Worm (Caenorhabditis elegans) whole organism, midembryonic: ENCODE data around the gene str-253.

ENCODE experiments used
- T22C8.4 ChIP-seq: fragments of 200-800 bp; sonication (Bioruptor generic); IDR thresholded peaks from 2 replicates; pipeline ENCODE4 v1.3.6; 2022; ENCODE audit warnings: missing genetic modification characterization, missing compliant biosample characterization
- cog-1 ChIP-seq: sonication (generic microtip); optimal IDR thresholded peaks from 2 replicates; lab custom pipeline; 2016; ENCODE audit warnings: missing genetic modification characterization, missing compliant biosample characterization
- flt-1 ChIP-seq: fragments of 200-800 bp; sonication (Bioruptor generic); IDR thresholded peaks from 2 replicates; pipeline ENCODE4 v1.3.6; 2022; ENCODE audit warnings: missing genetic modification characterization, missing compliant biosample characterization
- klf-2 ChIP-seq: fragments of 200-800 bp; sonication (Bioruptor generic); conservative IDR thresholded peaks from 2 replicates; pipeline ENCODE4 v1.3.6; 2022; ENCODE audit warnings: missing genetic modification reagents, missing genetic modification characterization, missing compliant biosample characterization
- med-1 ChIP-seq: sonication (generic microtip); optimal IDR thresholded peaks from 2 replicates; lab custom pipeline; 2017; ENCODE audit warnings: missing genetic modification characterization, mild to moderate bottlenecking, missing compliant biosample characterization, antibody characterized with exemption, missing genetic modification reagents; ENCODE audit not compliant: insufficient read depth
- ref-1 ChIP-seq: fragments of 200-800 bp; sonication (Bioruptor generic); conservative IDR thresholded peaks from 2 replicates; pipeline ENCODE4 v1.3.6; 2022; ENCODE audit warnings: missing genetic modification reagents, missing genetic modification characterization, missing compliant biosample characterization
- tab-1 ChIP-seq: fragments of 200-800 bp; sonication (Bioruptor generic); IDR thresholded peaks from 2 replicates; pipeline ENCODE4 v1.3.6; 2022; ENCODE audit warnings: missing genetic modification characterization, missing compliant biosample characterization
- ztf-23 ChIP-seq: fragments of 200-800 bp; sonication (Bioruptor generic); IDR thresholded peaks from 2 replicates; pipeline ENCODE4 v1.3.6; 2022; ENCODE audit warnings: missing genetic modification reagents, missing genetic modification characterization, missing compliant biosample characterization
- ztf-29 ChIP-seq: fragments of 200-800 bp; sonication (Bioruptor generic); IDR thresholded peaks from 2 replicates; pipeline ENCODE4 v1.3.6; 2022; ENCODE audit warnings: missing genetic modification reagents, missing genetic modification characterization, missing compliant biosample characterization

Gene str-253

ce11 chrV:2228781-2229180, 25.6 kb downstream of the str-253 start, which contains the start of gene nhr-126:
Gene nhr-126, plus strand, starts transcription at chrV:2229081.
- no peak for TF ChIP-seq ztf-23
- TF ChIP-seq ztf-29 (GFP tag; lab: Robert Waterston, UW): no peak
- no peak for TF ChIP-seq T22C8.4 (GFP tag; lab: Robert Waterston, UW)
- no peak for TF ChIP-seq klf-2 (GFP tag; lab: Robert Waterston, UW)
- no peak for TF ChIP-seq flt-1 (GFP tag; lab: Robert Waterston, UW)
- no peak for TF ChIP-seq cog-1 (tag; lab: Kevin White, UChicago)
- TF ChIP-seq ref-1 (GFP tag; lab: Robert Waterston, UW): no peak
- TF ChIP-seq tab-1 (GFP tag; lab: Robert Waterston, UW): no peak
- no peak for TF ChIP-seq med-1 (GFP tag; lab: Kevin White, UChicago)

DNA sequence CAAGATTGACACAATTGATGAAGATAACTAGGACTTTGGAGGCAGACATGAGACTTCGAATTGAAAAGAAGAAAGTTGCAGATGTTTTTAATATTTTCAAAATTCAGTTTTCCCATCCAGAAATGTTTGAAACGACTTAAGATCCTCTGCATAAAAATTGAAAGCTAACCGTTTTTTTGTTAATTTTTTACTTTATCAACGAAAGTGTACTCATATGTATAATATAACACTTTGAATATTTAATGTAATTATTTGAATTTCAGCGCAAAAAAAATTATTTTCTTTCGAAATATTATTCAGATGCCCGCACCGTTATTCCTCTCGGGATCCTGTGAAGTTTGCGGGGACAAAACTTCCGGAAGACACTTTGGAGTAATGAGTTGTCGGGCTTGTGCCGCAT, 27.5 kb downstream of the str-253 start, which contains the start of gene nhr-18:
nhr-18 (plus strand) TSS at position 301 of the 400 bp plus-strand sequence.
- no peak for TF ChIP-seq ref-1 (GFP tag; lab: Robert Waterston, UW)
- no peak for TF ChIP-seq flt-1 (GFP tag; lab: Robert Waterston, UW)
- no peak for TF ChIP-seq ztf-23
- no peak for TF ChIP-seq ztf-29 (GFP tag; lab: Robert Waterston, UW)
- TF ChIP-seq tab-1 (GFP tag; lab: Robert Waterston, UW): no peak
- no peak for TF ChIP-seq cog-1 (tag; lab: Kevin White, UChicago)
- no peak for TF ChIP-seq klf-2 (GFP tag; lab: Robert Waterston, UW)
- TF ChIP-seq T22C8.4 (GFP tag; lab: Robert Waterston, UW): no peak
- no peak for TF ChIP-seq med-1 (GFP tag; lab: Kevin White, UChicago)

- TF ChIP-seq T22C8.4 (GFP tag; lab: Robert Waterston, UW) (no peak), ztf-23 (no peak), cog-1 (tag; lab: Kevin White, UChicago) (no peak), med-1 (GFP tag; lab: Kevin White, UChicago) (no peak), tab-1 (GFP tag; lab: Robert Waterston, UW) (no peak), ztf-29 (GFP tag; lab: Robert Waterston, UW) (no peak), klf-2 (GFP tag; lab: Robert Waterston, UW) (no peak), ref-1 (GFP tag; lab: Robert Waterston, UW) (no peak), flt-1 (GFP tag; lab: Robert Waterston, UW) (no peak)
Measured at ce11 chrV:2225130-2225529, 29.3 kb downstream of the str-253 start, which contains the start of gene nhr-103. Gene nhr-103, plus strand, starts transcription at chrV:2225430.

- TF ChIP-seq ref-1 (GFP tag; lab: Robert Waterston, UW) (no peak), flt-1 (GFP tag; lab: Robert Waterston, UW) (no peak)
Measured at ce11 chrV:2221764-2222163, 32.6 kb downstream of the str-253 start, which contains the start of gene nhr-128. Gene nhr-128, plus strand, starts transcription at chrV:2222064.

- TF ChIP-seq ztf-29 (GFP tag; lab: Robert Waterston, UW) (no peak), ref-1 (GFP tag; lab: Robert Waterston, UW) (no peak), med-1 (GFP tag; lab: Kevin White, UChicago) (no peak), T22C8.4 (GFP tag; lab: Robert Waterston, UW) (no peak), klf-2 (GFP tag; lab: Robert Waterston, UW) (no peak), cog-1 (tag; lab: Kevin White, UChicago) (no peak), flt-1 (GFP tag; lab: Robert Waterston, UW) (no peak), ztf-23 (no peak), tab-1 (GFP tag; lab: Robert Waterston, UW) (no peak)
Measured at ce11 chrV:2218803-2219202, 35.6 kb downstream of the str-253 start, which contains the start of gene nhr-56. Gene nhr-56, plus strand, starts transcription at chrV:2219004.

DNA sequence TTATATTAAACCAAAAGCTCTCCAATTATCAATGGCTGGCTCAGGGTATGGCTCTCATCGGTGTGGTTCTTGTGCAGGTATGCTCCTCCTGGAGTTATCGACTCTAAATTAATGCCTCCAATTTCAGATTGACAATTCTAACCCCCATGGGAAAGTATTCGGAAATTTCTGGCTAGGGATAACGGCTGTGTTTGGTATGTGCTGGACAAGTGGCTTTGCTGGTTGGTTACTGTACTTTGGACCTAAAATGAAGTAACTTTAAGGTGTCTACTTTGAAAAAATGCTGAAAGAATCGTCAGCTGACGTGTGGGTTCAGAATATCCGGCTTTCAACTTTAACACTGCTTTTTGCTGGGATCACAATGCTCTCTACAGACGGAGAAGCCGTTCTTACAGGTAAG, 37.5 kb downstream of the str-253 start:
- TF ChIP-seq ztf-23 (no peak), ztf-29 (GFP tag; lab: Robert Waterston, UW) (no peak), cog-1 (tag; lab: Kevin White, UChicago) (no peak), tab-1 (GFP tag; lab: Robert Waterston, UW) (no peak), med-1 (GFP tag; lab: Kevin White, UChicago) (no peak), flt-1 (GFP tag; lab: Robert Waterston, UW) (no peak), ref-1 (GFP tag; lab: Robert Waterston, UW) (no peak), T22C8.4 (GFP tag; lab: Robert Waterston, UW) (no peak), klf-2 (GFP tag; lab: Robert Waterston, UW) (no peak)

ce11 chrV:2215352-2215751, 39.1 kb downstream of the str-253 start, which contains the start of gene nstp-8:
Gene nstp-8, plus strand, starts transcription at chrV:2215652.
- TF ChIP-seq ref-1 (GFP tag; lab: Robert Waterston, UW): no peak
- no peak for TF ChIP-seq ztf-23
- no peak for TF ChIP-seq med-1 (GFP tag; lab: Kevin White, UChicago)
- TF ChIP-seq flt-1 (GFP tag; lab: Robert Waterston, UW): no peak
- no peak for TF ChIP-seq T22C8.4 (GFP tag; lab: Robert Waterston, UW)
- no peak for TF ChIP-seq cog-1 (tag; lab: Kevin White, UChicago)
- no peak for TF ChIP-seq klf-2 (GFP tag; lab: Robert Waterston, UW)
- TF ChIP-seq ztf-29 (GFP tag; lab: Robert Waterston, UW): no peak
- TF ChIP-seq tab-1 (GFP tag; lab: Robert Waterston, UW): no peak

DNA sequence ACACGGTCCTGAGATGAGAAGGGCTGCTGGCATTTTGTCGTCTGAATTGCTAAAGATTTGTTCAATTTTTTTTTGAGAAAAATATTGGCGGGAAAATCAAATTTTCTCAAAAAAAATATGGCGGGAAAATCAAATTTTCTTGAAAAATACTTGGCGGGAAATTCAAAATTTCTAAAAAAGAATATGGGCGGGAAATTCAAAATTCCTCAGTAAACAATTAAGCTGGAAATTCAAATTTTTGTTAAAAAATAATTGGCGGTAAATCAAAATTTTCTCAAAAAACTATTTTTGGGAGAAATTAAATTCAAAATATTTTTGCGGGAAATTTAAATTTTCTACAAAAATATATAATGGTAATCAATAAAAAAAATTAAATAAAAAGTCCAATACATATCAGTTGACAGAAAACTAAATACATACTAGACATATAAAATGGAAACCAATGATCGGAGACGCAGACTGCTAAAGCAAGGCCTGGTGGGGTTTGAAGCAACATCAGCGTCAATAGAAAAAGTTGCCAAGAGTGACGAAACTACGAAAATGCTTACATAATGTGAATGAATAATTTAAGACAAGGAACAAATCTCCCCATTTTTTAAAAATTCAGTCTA, 39.9 kb downstream of the str-253 start, which contains the start of gene nhr-184:
nhr-184 (minus strand) TSS at position 51 of the 611 bp plus-strand sequence.
- TF ChIP-seq ztf-29 (GFP tag; lab: Robert Waterston, UW): no peak
- TF ChIP-seq ztf-23: no peak
- no peak for TF ChIP-seq T22C8.4 (GFP tag; lab: Robert Waterston, UW)

- TF ChIP-seq ztf-23 (no peak), ztf-29 (GFP tag; lab: Robert Waterston, UW) (no peak), klf-2 (GFP tag; lab: Robert Waterston, UW) (no peak), tab-1 (GFP tag; lab: Robert Waterston, UW) (no peak), cog-1 (tag; lab: Kevin White, UChicago) (no peak)
Measured at ce11 chrV:2211936-2212335, 42.5 kb downstream of the str-253 start, which contains the start of gene nhr-133. Gene nhr-133, minus strand, starts transcription at chrV:2212118.
